Fruit fly (Drosophila melanogaster) whole organism, prepupa: ENCODE measurements around the gene bond.
A peak's percentile ranks its signal among the peaks of the same experiment; 100 is the strongest.

Experiments
- CG11294 ChIP-seq: fragments of 200-800 bp; sonication (Bioruptor generic); IDR thresholded peaks from 2 replicates; pipeline ENCODE4 v1.3.6; 2022; ENCODE audit warnings: missing biosample characterization, missing genetic modification characterization
- CG11762 ChIP-seq: fragments of 200-800 bp; sonication (Bioruptor generic); optimal IDR thresholded peaks from 3 replicates; lab custom pipeline; 2016; ENCODE audit warnings: missing biosample characterization, missing genetic modification characterization; ENCODE audit not compliant: insufficient read depth
- CG15336 ChIP-seq: fragments of 200-800 bp; sonication (Bioruptor generic); IDR thresholded peaks from 2 replicates; pipeline ENCODE4 v1.3.6; 2022; ENCODE audit warnings: missing biosample characterization, missing genetic modification characterization
- CG1621 ChIP-seq: fragments of 200-800 bp; sonication (Bioruptor generic); optimal IDR thresholded peaks from 3 replicates; lab custom pipeline; 2018; ENCODE audit warnings: missing biosample characterization, mild to moderate bottlenecking, missing genetic modification characterization
- CG31627 ChIP-seq: fragments of 200-800 bp; sonication (Bioruptor generic); optimal IDR thresholded peaks from 3 replicates; lab custom pipeline; 2016; ENCODE audit warnings: missing biosample characterization, missing genetic modification characterization
- CG32006 ChIP-seq: fragments of 200-800 bp; sonication (Bioruptor generic); optimal IDR thresholded peaks from 3 replicates; lab custom pipeline; 2017; ENCODE audit warnings: missing biosample characterization, mild to moderate bottlenecking, missing genetic modification characterization
- CG3919 ChIP-seq: fragments of 200-800 bp; sonication (Bioruptor generic); optimal IDR thresholded peaks from 3 replicates; lab custom pipeline; 2016; ENCODE audit warnings: missing biosample characterization, missing genetic modification characterization
- CG6163 ChIP-seq: fragments of 200-800 bp; sonication (Bioruptor generic); IDR thresholded peaks from 3 replicates; pipeline ENCODE4 v1.3.6; 2022; ENCODE audit warnings: missing biosample characterization, missing genetic modification characterization
- CG6276 ChIP-seq: fragments of 200-800 bp; sonication (Bioruptor generic); optimal IDR thresholded peaks from 2 replicates; lab custom pipeline; 2017; ENCODE audit warnings: missing biosample characterization, mild to moderate bottlenecking, missing genetic modification characterization
- CG6792 ChIP-seq: fragments of 200-800 bp; sonication (Bioruptor generic); optimal IDR thresholded peaks from 3 replicates; lab custom pipeline; 2016; ENCODE audit warnings: missing biosample characterization, missing genetic modification characterization
- CG6854 ChIP-seq: fragments of 200-800 bp; sonication (Bioruptor generic); optimal IDR thresholded peaks from 2 replicates; lab custom pipeline; 2017; ENCODE audit warnings: missing biosample characterization, mild to moderate bottlenecking, missing genetic modification characterization
- CG8119 ChIP-seq: fragments of 200-800 bp; sonication (Bioruptor generic); IDR thresholded peaks from 3 replicates; pipeline ENCODE4 v1.3.6; 2022; ENCODE audit warnings: missing biosample characterization, missing genetic modification characterization
- CG8632 ChIP-seq: fragments of 200-800 bp; sonication (Bioruptor generic); optimal IDR thresholded peaks from 3 replicates; lab custom pipeline; 2016; ENCODE audit warnings: missing biosample characterization, missing genetic modification characterization
- Eip78C ChIP-seq: fragments of 200-800 bp; sonication (Bioruptor generic); peaks from one replicate; lab custom pipeline; 2016; ENCODE audit warnings: missing biosample characterization, missing genetic modification characterization
- Eip93F ChIP-seq: fragments of 200-800 bp; sonication (Bioruptor generic); optimal IDR thresholded peaks from 2 replicates; lab custom pipeline; 2016; ENCODE audit warnings: missing biosample characterization, mild to moderate bottlenecking, missing genetic modification characterization
- Ets96B ChIP-seq: fragments of 200-800 bp; optimal IDR thresholded peaks from 2 replicates; lab custom pipeline; 2019; ENCODE audit warnings: missing biosample characterization, mild to moderate bottlenecking, missing genetic modification characterization, moderate library complexity
- Gug ChIP-seq: fragments of 200-800 bp; sonication (Bioruptor generic); IDR thresholded peaks from 2 replicates; pipeline ENCODE4 v1.3.6; 2022; ENCODE audit warnings: missing biosample characterization, missing genetic modification characterization
- Hr39 ChIP-seq: fragments of 200-800 bp; sonication (Bioruptor generic); optimal IDR thresholded peaks from 2 replicates; lab custom pipeline; 2016; ENCODE audit warnings: missing biosample characterization, missing genetic modification characterization
- Hr4 ChIP-seq: fragments of 200-800 bp; sonication (Bioruptor generic); optimal IDR thresholded peaks from 3 replicates; lab custom pipeline; 2016; ENCODE audit warnings: missing biosample characterization, missing genetic modification characterization
- Smox ChIP-seq: fragments of 200-800 bp; sonication (Bioruptor generic); optimal IDR thresholded peaks from 3 replicates; lab custom pipeline; 2016; ENCODE audit warnings: missing biosample characterization, missing genetic modification characterization
- Sox102F ChIP-seq: fragments of 200-800 bp; sonication (Bioruptor generic); optimal IDR thresholded peaks from 2 replicates; lab custom pipeline; 2016; ENCODE audit warnings: missing biosample characterization, mild to moderate bottlenecking, missing genetic modification characterization
- Sox14 ChIP-seq: fragments of 200-800 bp; sonication (Bioruptor generic); optimal IDR thresholded peaks from 3 replicates; lab custom pipeline; 2016; ENCODE audit warnings: missing biosample characterization, missing genetic modification characterization
- Sox15 ChIP-seq: fragments of 200-800 bp; sonication (Bioruptor generic); optimal IDR thresholded peaks from 3 replicates; lab custom pipeline; 2016; ENCODE audit warnings: missing biosample characterization, missing genetic modification characterization
- achi ChIP-seq: fragments of 200-800 bp; sonication (Bioruptor generic); optimal IDR thresholded peaks from 3 replicates; lab custom pipeline; 2016; ENCODE audit warnings: missing biosample characterization, missing genetic modification characterization
- eg ChIP-seq: fragments of 200-800 bp; sonication (Bioruptor generic); IDR thresholded peaks from 3 replicates; pipeline ENCODE4 v1.3.6; 2022; ENCODE audit warnings: missing biosample characterization, missing genetic modification characterization
- fkh ChIP-seq: fragments of 200-800 bp; sonication (Bioruptor generic); optimal IDR thresholded peaks from 3 replicates; lab custom pipeline; 2017; ENCODE audit warnings: missing biosample characterization, mild to moderate bottlenecking, missing genetic modification characterization, moderate library complexity
- net ChIP-seq: fragments of 200-800 bp; sonication (Bioruptor generic); optimal IDR thresholded peaks from 3 replicates; lab custom pipeline; 2016; ENCODE audit warnings: missing biosample characterization, missing genetic modification characterization
- pdm3 ChIP-seq: fragments of 200-800 bp; sonication (Bioruptor generic); optimal IDR thresholded peaks from 3 replicates; lab custom pipeline; 2016; ENCODE audit warnings: missing biosample characterization, missing genetic modification characterization
- salr ChIP-seq, 2 experiments: fragments of 200-800 bp; sonication (Bioruptor generic); optimal IDR thresholded peaks; 3 replicates each; lab custom pipeline; 2016 to 2018; ENCODE audit warnings: missing biosample characterization in 2 of 2, missing genetic modification characterization in 2 of 2, mild to moderate bottlenecking in 1 of 2
- svp ChIP-seq: fragments of 200-800 bp; sonication (Bioruptor generic); peaks from one replicate; lab custom pipeline; 2016; ENCODE audit warnings: missing biosample characterization, missing genetic modification characterization
- vri ChIP-seq: fragments of 200-800 bp; sonication (Bioruptor generic); optimal IDR thresholded peaks from 3 replicates; lab custom pipeline; 2016; ENCODE audit warnings: missing biosample characterization, mild to moderate bottlenecking, missing genetic modification characterization

Gene bond

DNA sequence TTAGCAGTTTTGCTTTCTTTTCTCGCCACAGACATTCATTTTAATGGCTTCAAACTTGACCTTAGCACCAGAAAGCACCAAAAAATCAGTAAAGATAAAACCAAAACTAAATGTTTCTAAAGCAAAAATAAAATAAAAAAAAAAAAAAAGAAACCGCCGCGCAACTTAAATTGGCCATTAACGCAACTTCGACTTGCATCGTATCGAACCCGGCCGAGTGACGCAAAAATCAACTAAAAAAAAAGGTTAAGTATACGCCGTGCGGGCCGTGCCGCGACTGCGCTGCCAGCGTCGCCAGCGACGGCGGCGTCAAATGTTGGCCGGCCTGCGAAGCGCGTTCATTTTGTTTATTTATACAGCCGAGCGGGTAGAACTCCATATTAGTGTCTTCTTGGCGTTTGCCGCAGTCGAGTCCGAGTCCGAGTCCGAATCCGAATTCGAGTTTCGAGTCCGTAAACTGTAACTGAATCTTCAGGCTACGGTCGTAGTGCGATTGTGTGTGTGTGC, at the start of gene bond:
TSS of gene bond (plus strand) at position 375 of the 507 bp plus-strand sequence.
- TF ChIP-seq fkh (peak; percentile 12), Eip78C (GFP tag; lab: Kevin White, UChicago) (peak; percentile 44), CG8632 (GFP tag; lab: Kevin White, UChicago) (no peak)
- TF ChIP-seq, all 60 proteins: peak for 2

DNA sequence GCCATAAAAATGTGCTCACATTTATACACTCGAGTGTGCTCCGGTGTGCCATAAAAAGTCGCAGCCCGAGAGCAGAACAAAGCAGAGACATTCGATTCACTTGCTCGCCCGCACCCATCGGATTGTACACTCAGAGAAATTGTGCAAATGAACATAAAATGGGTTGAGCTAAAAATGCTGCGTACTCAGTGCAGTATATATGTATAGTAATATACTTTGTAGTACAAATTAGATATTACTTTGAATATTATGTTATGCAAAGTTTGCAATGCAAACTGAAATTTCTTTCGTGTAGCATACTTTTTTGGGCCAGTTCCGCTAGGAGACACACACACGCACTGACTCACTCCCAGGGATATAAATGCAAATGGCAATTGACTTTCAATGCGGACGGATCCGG, 46.9 kb upstream of the bond start:
- no peak for TF ChIP-seq net (GFP tag; lab: Kevin White, UChicago)
- TF ChIP-seq CG15336, result no peak
- TF ChIP-seq CG3919 (GFP tag; lab: Kevin White, UChicago), result no peak
- TF ChIP-seq svp (GFP tag; lab: Kevin White, UChicago), result peak; percentile 15
- no peak for TF ChIP-seq Hr39 (GFP tag; lab: Kevin White, UChicago)
- TF ChIP-seq Smox (GFP tag; lab: Kevin White, UChicago), result no peak
- no peak for TF ChIP-seq Eip93F (GFP tag; lab: Kevin White, UChicago)

DNA sequence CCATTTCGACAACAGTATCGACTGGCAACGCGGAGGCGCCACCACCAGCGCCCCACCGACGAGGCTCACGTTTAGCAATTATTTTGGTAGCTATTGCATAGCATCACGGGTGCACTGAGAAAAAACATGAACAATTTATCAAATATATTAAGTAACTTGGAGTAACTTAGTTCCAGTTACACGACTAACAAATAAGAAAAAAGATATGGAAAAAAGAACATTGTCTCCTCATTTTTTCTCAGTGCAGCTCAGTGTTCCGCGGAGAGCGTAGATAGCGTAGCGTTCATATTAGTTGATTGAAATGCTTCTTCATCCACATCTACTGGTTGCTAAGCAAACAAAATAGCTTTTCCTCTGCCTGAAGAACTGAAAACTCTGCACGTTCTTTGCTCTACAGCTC, 35.1 kb upstream of the bond start:
- peak; percentile 60 for TF ChIP-seq Eip78C (GFP tag; lab: Kevin White, UChicago)
- TF ChIP-seq CG8119 (GFP tag; lab: Robert Waterston, UW), result no peak
- no peak for TF ChIP-seq CG1621 (tag; lab: Kevin White, UChicago)
- TF ChIP-seq Hr4, result no peak
- TF ChIP-seq CG32006, result peak; percentile 17
- no peak for TF ChIP-seq CG11762 (GFP tag; lab: Kevin White, UChicago)
- no peak for TF ChIP-seq achi (GFP tag; lab: Kevin White, UChicago)
- TF ChIP-seq pdm3 (GFP tag; lab: Kevin White, UChicago), result no peak
- TF ChIP-seq CG6163, result peak; percentile 32; the same call in 2 of the 3 replicates
- TF ChIP-seq CG3919 (GFP tag; lab: Kevin White, UChicago), result peak; percentile 1
- TF ChIP-seq svp (GFP tag; lab: Kevin White, UChicago), result peak; percentile 48
- no peak for TF ChIP-seq Smox (GFP tag; lab: Kevin White, UChicago)
- TF ChIP-seq Sox14 (GFP tag; lab: Kevin White, UChicago), result no peak
- TF ChIP-seq, all 60 proteins: peak for 5

DNA sequence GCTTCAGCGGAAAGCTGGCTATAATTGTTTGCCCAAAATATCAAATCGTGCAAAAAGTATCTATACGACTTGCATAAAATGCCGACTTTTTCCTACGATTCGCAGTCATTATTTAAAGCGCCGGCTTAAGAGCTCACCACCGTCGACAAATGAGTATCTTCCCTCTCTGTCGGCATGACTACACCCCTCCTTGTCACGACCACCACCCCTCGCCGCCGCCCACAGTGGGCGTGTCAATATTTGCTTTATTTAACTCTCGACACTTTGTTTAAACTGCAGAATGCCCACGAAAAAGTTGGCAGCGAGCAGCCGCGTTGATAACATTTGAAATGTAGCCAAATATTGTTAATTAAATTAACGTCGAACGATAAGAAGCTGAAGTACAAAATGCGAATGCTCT, 32.2 kb upstream of the bond start:
- TF ChIP-seq Sox15 (GFP tag; lab: Kevin White, UChicago), result no peak
- peak; percentile 15 for TF ChIP-seq Sox102F (GFP tag; lab: Kevin White, UChicago)
- TF ChIP-seq vri, result peak; percentile 58
- TF ChIP-seq salr (GFP tag; optimal IDR thresholded peaks at IDR 0.05; lab: Kevin White, UChicago), result no peak
- TF ChIP-seq CG6854 (GFP tag; lab: Kevin White, UChicago), result peak; percentile 15
- peak; percentile 95 for TF ChIP-seq fkh
- no peak for TF ChIP-seq CG6276
- no peak for TF ChIP-seq CG6163
- TF ChIP-seq CG6792 (GFP tag; lab: Kevin White, UChicago), result no peak

DNA sequence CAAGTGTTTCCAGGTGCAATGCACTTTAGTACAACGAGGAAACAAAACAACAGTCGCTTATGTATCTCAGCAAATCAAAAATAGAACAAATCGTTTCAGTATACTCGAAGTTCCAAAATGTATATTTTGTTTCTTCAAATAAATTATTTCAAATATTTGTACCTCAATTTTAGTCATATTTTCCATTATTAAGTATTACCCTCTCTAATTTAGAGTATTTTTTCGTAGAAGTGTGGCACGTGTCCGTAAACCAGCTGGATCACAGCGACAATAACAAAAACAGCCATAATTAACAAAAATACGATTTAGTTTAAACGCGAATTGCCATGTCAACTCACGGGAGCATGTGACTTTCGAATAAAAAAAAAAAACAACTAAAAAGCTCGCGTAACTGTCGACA, 31.7 kb upstream of the bond start:
- TF ChIP-seq CG11294 (GFP tag; lab: Robert Waterston, UW) (no peak), net (GFP tag; lab: Kevin White, UChicago) (no peak), Ets96B (tag; lab: Kevin White, UChicago) (no peak), salr (GFP tag; optimal IDR thresholded peaks at IDR 0.05; lab: Kevin White, UChicago) (no peak), CG31627 (GFP tag; lab: Kevin White, UChicago) (no peak), CG15336 (no peak), pdm3 (GFP tag; lab: Kevin White, UChicago) (no peak)

DNA sequence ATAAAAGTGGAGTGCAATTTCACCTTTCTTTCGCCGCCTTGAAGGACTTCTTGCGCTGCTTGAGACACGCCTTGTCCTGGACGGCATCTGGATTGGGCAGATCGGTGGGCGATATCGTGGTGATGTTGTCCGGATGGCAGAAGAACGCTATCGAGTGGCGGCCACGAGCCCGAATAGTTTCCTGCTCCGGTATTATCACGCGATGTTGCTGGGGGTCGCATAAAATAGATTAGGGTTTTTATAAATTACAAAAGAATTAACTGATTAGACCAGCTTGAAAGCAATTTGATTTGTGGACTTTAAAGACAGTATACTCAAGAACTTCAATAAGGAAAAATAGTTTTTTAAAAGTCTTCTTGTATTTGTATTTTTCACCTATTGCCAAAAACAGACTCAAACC, 30.0 kb upstream of the bond start:
- TF ChIP-seq Gug (GFP tag; lab: Robert Waterston, UW), result no peak
- no peak for TF ChIP-seq CG11762 (GFP tag; lab: Kevin White, UChicago)
- no peak for TF ChIP-seq CG11294 (GFP tag; lab: Robert Waterston, UW)
- TF ChIP-seq eg (GFP tag; lab: Robert Waterston, UW), result no peak
